Fruit fly (Drosophila melanogaster) whole organism, embryonic: ENCODE measurements around the gene numb.

ENCODE experiments used
- Bteb2 ChIP-seq: fragments of 200-800 bp; sonication (Bioruptor generic); optimal IDR thresholded peaks from 2 replicates; lab custom pipeline; 2016; ENCODE audit warnings: missing biosample characterization, missing genetic modification characterization
- CG10147 ChIP-seq: fragments of 200-800 bp; sonication (Bioruptor generic); optimal IDR thresholded peaks from 2 replicates; lab custom pipeline; 2019; ENCODE audit warnings: missing biosample characterization, mild to moderate bottlenecking, missing genetic modification characterization, moderate library complexity
- CG10979 ChIP-seq: fragments of 200-800 bp; sonication (Bioruptor generic); optimal IDR thresholded peaks from 2 replicates; lab custom pipeline; 2018; ENCODE audit warnings: missing biosample characterization, mild to moderate bottlenecking, missing genetic modification characterization, moderate library complexity
- CG11696 ChIP-seq: fragments of 200-800 bp; sonication (Bioruptor generic); IDR thresholded peaks from 2 replicates; pipeline ENCODE4 v1.3.6; 2022; ENCODE audit warnings: missing biosample characterization, missing genetic modification characterization
- CG14014 ChIP-seq: fragments of 200-800 bp; sonication (Bioruptor generic); IDR thresholded peaks from 2 replicates; pipeline ENCODE4 v1.3.6; 2022; ENCODE audit warnings: missing biosample characterization, missing genetic modification characterization
- CG14710 ChIP-seq: fragments of 200-800 bp; sonication (Bioruptor generic); optimal IDR thresholded peaks from 3 replicates; lab custom pipeline; 2019; ENCODE audit warnings: missing biosample characterization, mild to moderate bottlenecking, missing genetic modification characterization, moderate library complexity
- CG1602 ChIP-seq: fragments of 200-800 bp; sonication (Bioruptor generic); optimal IDR thresholded peaks from 3 replicates; lab custom pipeline; 2016; ENCODE audit warnings: missing biosample characterization, missing genetic modification characterization
- CG16815 ChIP-seq: fragments of 200-800 bp; sonication (Bioruptor generic); optimal IDR thresholded peaks from 3 replicates; lab custom pipeline; 2017; ENCODE audit warnings: missing biosample characterization, mild to moderate bottlenecking, missing genetic modification characterization
- CG2202 ChIP-seq: fragments of 200-800 bp; sonication (Bioruptor generic); optimal IDR thresholded peaks from 2 replicates; lab custom pipeline; 2018; ENCODE audit warnings: missing biosample characterization, mild to moderate bottlenecking, missing genetic modification characterization
- CG31224 ChIP-seq: fragments of 200-800 bp; sonication (Bioruptor generic); IDR thresholded peaks from 2 replicates; pipeline ENCODE4 v1.3.6; 2022; ENCODE audit warnings: missing biosample characterization, missing genetic modification characterization
- CG3163 ChIP-seq: fragments of 200-800 bp; sonication (Bioruptor generic); optimal IDR thresholded peaks from 3 replicates; lab custom pipeline; 2016; ENCODE audit warnings: missing biosample characterization, missing genetic modification characterization
- CG4820 ChIP-seq: fragments of 200-800 bp; sonication (Bioruptor generic); optimal IDR thresholded peaks from 3 replicates; lab custom pipeline; 2016; ENCODE audit warnings: missing biosample characterization, missing genetic modification characterization
- CG6654 ChIP-seq: fragments of 200-800 bp; sonication (Bioruptor generic); optimal IDR thresholded peaks from 2 replicates; lab custom pipeline; 2017; ENCODE audit warnings: missing biosample characterization, mild to moderate bottlenecking, missing genetic modification characterization
- CG7987 ChIP-seq: fragments of 200-800 bp; sonication (Bioruptor generic); optimal IDR thresholded peaks from 2 replicates; lab custom pipeline; 2018; ENCODE audit warnings: missing biosample characterization, mild to moderate bottlenecking, missing genetic modification characterization, moderate library complexity
- CG8388 ChIP-seq: fragments of 200-800 bp; sonication (Bioruptor generic); optimal IDR thresholded peaks from 2 replicates; lab custom pipeline; 2019; ENCODE audit warnings: missing biosample characterization, mild to moderate bottlenecking, missing genetic modification characterization, moderate library complexity
- CG9215 ChIP-seq: fragments of 200-800 bp; sonication (Bioruptor generic); IDR thresholded peaks from 2 replicates; pipeline ENCODE4 v1.3.6; 2022; ENCODE audit warnings: missing biosample characterization, missing genetic modification characterization
- CG9797 ChIP-seq: fragments of 200-800 bp; sonication (Bioruptor generic); optimal IDR thresholded peaks from 3 replicates; lab custom pipeline; 2018; ENCODE audit warnings: missing biosample characterization, mild to moderate bottlenecking, missing genetic modification characterization
- CG9876 ChIP-seq: fragments of 200-800 bp; sonication (Bioruptor generic); optimal IDR thresholded peaks from 2 replicates; lab custom pipeline; 2016; ENCODE audit warnings: missing biosample characterization, missing genetic modification characterization
- CG9932 ChIP-seq: fragments of 200-800 bp; sonication (Bioruptor generic); IDR thresholded peaks from 2 replicates; pipeline ENCODE4 v1.3.6; 2022; ENCODE audit warnings: missing biosample characterization, missing genetic modification characterization
- Doc3 ChIP-seq: fragments of 200-800 bp; sonication (Bioruptor generic); IDR thresholded peaks from 3 replicates; pipeline ENCODE4 v1.3.6; 2022; ENCODE audit warnings: missing biosample characterization, missing genetic modification characterization; ENCODE audit not compliant: partially characterized antibody
- Dp ChIP-seq: fragments of 200-800 bp; sonication (Bioruptor generic); optimal IDR thresholded peaks from 2 replicates; lab custom pipeline; 2018; ENCODE audit warnings: missing biosample characterization, mild to moderate bottlenecking, missing genetic modification characterization, moderate library complexity
- E2f1 ChIP-seq: fragments of 200-800 bp; sonication (Bioruptor generic); IDR thresholded peaks from 2 replicates; pipeline ENCODE4 v1.3.6; 2022; ENCODE audit warnings: missing biosample characterization, missing genetic modification characterization
- Fer1 ChIP-seq: fragments of 200-800 bp; sonication (Bioruptor generic); optimal IDR thresholded peaks from 2 replicates; lab custom pipeline; 2017; ENCODE audit warnings: missing biosample characterization, mild to moderate bottlenecking, missing genetic modification characterization
- Hand ChIP-seq: fragments of 200-800 bp; sonication (Bioruptor generic); optimal IDR thresholded peaks from 2 replicates; lab custom pipeline; 2017; ENCODE audit warnings: mild to moderate bottlenecking, missing biosample characterization, missing genetic modification reagents, missing genetic modification characterization
- Hmr ChIP-seq: fragments of 200-800 bp; sonication (Bioruptor generic); optimal IDR thresholded peaks from 3 replicates; lab custom pipeline; 2017; ENCODE audit warnings: mild to moderate bottlenecking, missing biosample characterization, missing genetic modification reagents, missing genetic modification characterization
- Hr51 ChIP-seq, 2 experiments: fragments of 200-800 bp; sonication (Bioruptor generic); optimal IDR thresholded peaks; 2 replicates in 1 of 2; 3 replicates in 1 of 2; lab custom pipeline; 2016 to 2018; ENCODE audit warnings: missing biosample characterization in 2 of 2, missing genetic modification characterization in 2 of 2, mild to moderate bottlenecking in 1 of 2, moderate library complexity in 1 of 2
- Hsf ChIP-seq: fragments of 200-800 bp; sonication (Bioruptor generic); optimal IDR thresholded peaks from 3 replicates; lab custom pipeline; 2016; ENCODE audit warnings: missing biosample characterization, missing genetic modification characterization
- PHDP ChIP-seq: fragments of 200-800 bp; sonication (Bioruptor generic); optimal IDR thresholded peaks from 3 replicates; lab custom pipeline; 2018; ENCODE audit warnings: missing biosample characterization, mild to moderate bottlenecking, missing genetic modification characterization, moderate library complexity
- Sox100B ChIP-seq: fragments of 200-800 bp; sonication (Bioruptor generic); optimal IDR thresholded peaks from 3 replicates; lab custom pipeline; 2018; ENCODE audit warnings: missing biosample characterization, mild to moderate bottlenecking, missing genetic modification characterization
- Sry-δ ChIP-seq: fragments of 200-800 bp; sonication (Bioruptor generic); optimal IDR thresholded peaks from 2 replicates; lab custom pipeline; 2016; ENCODE audit warnings: missing biosample characterization, missing genetic modification characterization
- Tbp ChIP-seq: fragments of >200 bp; optimal IDR thresholded peaks from 2 replicates; lab custom pipeline; 2018; ENCODE audit warnings: missing biosample characterization, missing genetic modification characterization
- Xrp1 ChIP-seq: fragments of 200-800 bp; sonication (Bioruptor generic); IDR thresholded peaks from 2 replicates; pipeline ENCODE4 v1.3.6; 2022; ENCODE audit warnings: missing biosample characterization, missing genetic modification characterization
- abd-A ChIP-seq: fragments of 200-800 bp; sonication (Bioruptor generic); optimal IDR thresholded peaks from 3 replicates; lab custom pipeline; 2019; ENCODE audit warnings: missing biosample characterization, mild to moderate bottlenecking, missing genetic modification characterization, moderate library complexity
- ap ChIP-seq: fragments of 200-800 bp; sonication (Bioruptor generic); IDR thresholded peaks from 2 replicates; pipeline ENCODE4 v1.3.6; 2022; ENCODE audit warnings: missing biosample characterization, missing genetic modification characterization
- bcd ChIP-seq: fragments of 200-800 bp; sonication (Bioruptor generic); optimal IDR thresholded peaks from 2 replicates; lab custom pipeline; 2017; ENCODE audit warnings: missing biosample characterization, mild to moderate bottlenecking, missing genetic modification characterization
- bowl ChIP-seq: fragments of 200-800 bp; sonication (Bioruptor generic); IDR thresholded peaks from 2 replicates; pipeline ENCODE4 v1.3.6; 2022; ENCODE audit warnings: missing biosample characterization, missing genetic modification characterization
- btn ChIP-seq: fragments of 200-800 bp; sonication (Bioruptor generic); optimal IDR thresholded peaks from 2 replicates; lab custom pipeline; 2016; ENCODE audit warnings: missing biosample characterization, missing genetic modification characterization
- corto ChIP-seq: fragments of 200-800 bp; sonication (Bioruptor generic); optimal IDR thresholded peaks from 2 replicates; lab custom pipeline; 2016; ENCODE audit warnings: missing biosample characterization, mild to moderate bottlenecking, missing genetic modification characterization, moderate library complexity
- crol ChIP-seq: fragments of 200-800 bp; sonication (Bioruptor generic); IDR thresholded peaks from 2 replicates; pipeline ENCODE4 v1.3.6; 2022; ENCODE audit warnings: missing biosample characterization, missing genetic modification characterization
- gce ChIP-seq: fragments of 200-800 bp; sonication (Bioruptor generic); IDR thresholded peaks from 3 replicates; pipeline ENCODE4 v1.3.6; 2022; ENCODE audit warnings: missing biosample characterization, missing genetic modification characterization
- h ChIP-seq: fragments of >200 bp; optimal IDR thresholded peaks from 2 replicates; lab custom pipeline; 2017
- hkb ChIP-seq, 2 experiments: fragments of 200-800 bp in 1 of 2; fragments of >200 bp in 1 of 2; sonication (Bioruptor generic) in 1 of 2; IDR thresholded peaks in 1 of 2; optimal IDR thresholded peaks in 1 of 2; 2 replicates each; pipeline versions ENCODE4 v1.3.6 to Lab custom; 2017 to 2022; ENCODE audit warnings: missing biosample characterization in 1 of 2, missing genetic modification characterization in 1 of 2
- kni ChIP-seq: fragments of 200-800 bp; sonication (Bioruptor generic); optimal IDR thresholded peaks from 3 replicates; lab custom pipeline; 2017; ENCODE audit warnings: mild to moderate bottlenecking, missing biosample characterization, missing genetic modification reagents, missing genetic modification characterization
- nerfin-1 ChIP-seq: fragments of 200-800 bp; sonication (Bioruptor generic); optimal IDR thresholded peaks from 3 replicates; lab custom pipeline; 2019; ENCODE audit warnings: missing biosample characterization, mild to moderate bottlenecking, missing genetic modification characterization, moderate library complexity
- onecut ChIP-seq: fragments of 200-800 bp; sonication (Bioruptor generic); IDR thresholded peaks from 2 replicates; pipeline ENCODE4 v1.3.6; 2022; ENCODE audit warnings: missing biosample characterization, missing genetic modification characterization
- psq ChIP-seq: fragments of 200-800 bp; sonication (Bioruptor generic); optimal IDR thresholded peaks from 2 replicates; lab custom pipeline; 2017; ENCODE audit warnings: missing biosample characterization, missing genetic modification characterization
- repo ChIP-seq: fragments of 200-800 bp; sonication (Bioruptor generic); optimal IDR thresholded peaks from 2 replicates; lab custom pipeline; 2016; ENCODE audit warnings: missing biosample characterization, missing genetic modification characterization
- sc ChIP-seq, 3 experiments: fragments of >200 bp in 2 of 3; fragments of 200-800 bp in 1 of 3; sonication (Bioruptor generic) in 1 of 3; optimal IDR thresholded peaks; 2 replicates in 2 of 3; 3 replicates in 1 of 3; lab custom pipeline; 2017; ENCODE audit warnings: mild to moderate bottlenecking in 1 of 3, missing biosample characterization in 1 of 3, missing genetic modification characterization in 1 of 3, missing genetic modification reagents in 1 of 3
- tgo ChIP-seq: fragments of 200-800 bp; sonication (Bioruptor generic); IDR thresholded peaks from 3 replicates; pipeline ENCODE4 v1.3.6; 2022; ENCODE audit warnings: missing biosample characterization, missing genetic modification characterization
- z ChIP-seq: fragments of 200-800 bp; sonication (Bioruptor generic); IDR thresholded peaks from 3 replicates; pipeline ENCODE4 v1.3.6; 2022; ENCODE audit warnings: missing biosample characterization, missing genetic modification characterization

Gene numb

dm6 chr2L:9505372-9506103 lies 68.3 kb downstream of the numb start (continued):
- TF ChIP-seq CG7987 (GFP tag; lab: Kevin White, UChicago), result no peak
- TF ChIP-seq sc (optimal IDR thresholded peaks at IDR 0.05; lab: Kevin White, UChicago), result no peak
- TF ChIP-seq sc (GFP tag; optimal IDR thresholded peaks at IDR 0.05; lab: Kevin White, UChicago), result no peak
- TF ChIP-seq CG10147 (GFP tag; lab: Kevin White, UChicago), result no peak
- no peak for TF ChIP-seq repo
- peak; percentile 51 for TF ChIP-seq CG10979 (tag; lab: Kevin White, UChicago)
- TF ChIP-seq CG3163, result no peak
- TF ChIP-seq CG9215 (GFP tag; lab: Robert Waterston, UW), result no peak
- peak; percentile 6 for TF ChIP-seq CG4820 (GFP tag; lab: Kevin White, UChicago)
- TF ChIP-seq CG14710, result peak; percentile 16
- no peak for TF ChIP-seq Dp (GFP tag; lab: Kevin White, UChicago)
- TF ChIP-seq Sry-δ (GFP tag; lab: Kevin White, UChicago), result no peak
- TF ChIP-seq onecut (GFP tag; lab: Robert Waterston, UW), result peak; percentile 93
- TF ChIP-seq Hsf (GFP tag; lab: Kevin White, UChicago), result no peak
- TF ChIP-seq CG9797 (GFP tag; lab: Kevin White, UChicago), result no peak
- TF ChIP-seq Bteb2 (GFP tag; lab: Kevin White, UChicago), result no peak
- TF ChIP-seq hkb (optimal IDR thresholded peaks at IDR 0.05; lab: Kevin White, UChicago), result no peak
- TF ChIP-seq hkb (GFP tag; IDR thresholded peaks at IDR 0.05; lab: Robert Waterston, UW), result no peak
- peak in 1 of 2 experiments; percentile 29 for TF ChIP-seq Hr51 (GFP tag; optimal IDR thresholded peaks at IDR 0.05; lab: Kevin White, UChicago)
- no peak for TF ChIP-seq E2f1 (GFP tag; lab: Robert Waterston, UW)
- no peak for TF ChIP-seq corto (GFP tag; lab: Kevin White, UChicago)
- TF ChIP-seq CG9932 (GFP tag; lab: Robert Waterston, UW), result no peak
- no peak for TF ChIP-seq CG16815 (GFP tag; lab: Kevin White, UChicago)
- no peak for TF ChIP-seq tgo (GFP tag; lab: Robert Waterston, UW)
- no peak for TF ChIP-seq bcd (GFP tag; lab: Kevin White, UChicago)
- no peak for TF ChIP-seq CG9876 (GFP tag; lab: Kevin White, UChicago)
- no peak for TF ChIP-seq bowl (GFP tag; lab: Robert Waterston, UW)
- TF ChIP-seq crol (GFP tag; lab: Robert Waterston, UW), result peak; percentile 56
- no peak for TF ChIP-seq CG1602 (GFP tag; lab: Kevin White, UChicago)
- no peak for TF ChIP-seq Hand (GFP tag; lab: Kevin White, UChicago)
- no peak for TF ChIP-seq abd-A (tag; lab: Kevin White, UChicago)
- no peak for TF ChIP-seq CG2202 (tag; lab: Kevin White, UChicago)
- no peak for TF ChIP-seq btn (GFP tag; lab: Kevin White, UChicago)
- no peak for TF ChIP-seq z (GFP tag; lab: Robert Waterston, UW)
- peak; percentile 35; the same call in 1 of the 2 replicates for TF ChIP-seq Xrp1
- no peak for TF ChIP-seq Hmr
- TF ChIP-seq CG31224 (GFP tag; lab: Robert Waterston, UW), result peak; percentile 76
- no peak for TF ChIP-seq Fer1
- no peak for TF ChIP-seq gce (GFP tag; lab: Robert Waterston, UW)
- TF ChIP-seq CG8388, result peak; percentile 45
- peak; percentile 51 for TF ChIP-seq kni
- TF ChIP-seq psq (GFP tag; lab: Kevin White, UChicago), result no peak
- no peak for TF ChIP-seq nerfin-1 (tag; lab: Kevin White, UChicago)
- peak; percentile 11 for TF ChIP-seq PHDP
- no peak for TF ChIP-seq CG6654 (GFP tag; lab: Kevin White, UChicago)
- no peak for TF ChIP-seq Tbp (GFP tag; lab: Kevin White, UChicago)
- TF ChIP-seq Sox100B (GFP tag; lab: Kevin White, UChicago), result peak; percentile 26
- TF ChIP-seq CG14014 (GFP tag; lab: Robert Waterston, UW), result no peak
- TF ChIP-seq h (lab: Kevin White, UChicago), result no peak
- no peak for TF ChIP-seq ap
- TF ChIP-seq CG11696 (GFP tag; lab: Robert Waterston, UW), result no peak
- no peak for TF ChIP-seq Doc3 (GFP tag; lab: Robert Waterston, UW)
